Fruit fly (Drosophila melanogaster) Kc167 (cell line): ENCODE results near the gene Doa.

ENCODE experiments used
- Myc ChIP-seq: fragments of >200 bp; optimal IDR thresholded peaks from 2 replicates; lab custom pipeline; 2017; ENCODE audit warnings: missing external identifiers
- h ChIP-seq: fragments of >200 bp; optimal IDR thresholded peaks from 3 replicates; lab custom pipeline; 2018; ENCODE audit warnings: missing external identifiers
- psq ChIP-seq: fragments of >200 bp; optimal IDR thresholded peaks from 2 replicates; lab custom pipeline; 2017; ENCODE audit warnings: missing external identifiers
- ttk ChIP-seq: sonication (Bioruptor generic); optimal IDR thresholded peaks from 2 replicates; lab custom pipeline; 2017; ENCODE audit warnings: missing external identifiers

dm6 chr3R:28844611-28845376, 43.1 kb upstream of the Doa start, which contains the start of the genes Apc and spg:
- TF ChIP-seq psq (lab: Kevin White, UChicago) (no peak), Myc (lab: Kevin White, UChicago) (no peak), ttk (lab: Kevin White, UChicago) (no peak), h (lab: Kevin White, UChicago) (no peak)
